Fruit fly (Drosophila melanogaster) whole organism, embryonic: ENCODE data around the gene CG33235.

Experiments
- BEAF-32 ChIP-seq: fragments of 200-800 bp; sonication (Bioruptor generic); optimal IDR thresholded peaks from 3 replicates; lab custom pipeline; 2017; ENCODE audit warnings: missing biosample characterization, missing genetic modification characterization, mild to moderate bottlenecking, moderate library complexity, missing genetic modification reagents
- BtbVII ChIP-seq: fragments of 200-800 bp; sonication (Bioruptor generic); optimal IDR thresholded peaks from 3 replicates; lab custom pipeline; 2017; ENCODE audit warnings: missing biosample characterization, mild to moderate bottlenecking, missing genetic modification characterization
- CG10274 ChIP-seq: fragments of 200-800 bp; sonication (Bioruptor generic); optimal IDR thresholded peaks from 3 replicates; lab custom pipeline; 2017; ENCODE audit warnings: missing biosample characterization, mild to moderate bottlenecking, missing genetic modification characterization
- CG11560 ChIP-seq: fragments of 200-800 bp; sonication (Bioruptor generic); IDR thresholded peaks from 3 replicates; pipeline ENCODE4 v1.3.6; 2022; ENCODE audit warnings: missing biosample characterization, missing genetic modification characterization
- CG13123 ChIP-seq: fragments of 200-800 bp; sonication (Bioruptor generic); optimal IDR thresholded peaks from 2 replicates; lab custom pipeline; 2016; ENCODE audit warnings: missing biosample characterization, missing genetic modification characterization
- CG14441 ChIP-seq: fragments of 200-800 bp; sonication (Bioruptor generic); IDR thresholded peaks from 2 replicates; pipeline ENCODE4 v1.3.6; 2022; ENCODE audit warnings: missing biosample characterization, missing genetic modification characterization
- CG14965 ChIP-seq: fragments of 200-800 bp; sonication (Bioruptor generic); optimal IDR thresholded peaks from 2 replicates; lab custom pipeline; 2016; ENCODE audit warnings: missing biosample characterization, missing genetic modification characterization, borderline replicate concordance
- CG1647 ChIP-seq: fragments of 200-800 bp; sonication (Bioruptor generic); optimal IDR thresholded peaks from 3 replicates; lab custom pipeline; 2016; ENCODE audit warnings: missing biosample characterization, missing genetic modification characterization
- CG17912 ChIP-seq: fragments of 200-800 bp; sonication (Bioruptor generic); optimal IDR thresholded peaks from 2 replicates; lab custom pipeline; 2018; ENCODE audit warnings: missing biosample characterization, mild to moderate bottlenecking, missing genetic modification characterization
- CG2712 ChIP-seq: fragments of 200-800 bp; optimal IDR thresholded peaks from 3 replicates; lab custom pipeline; 2019; ENCODE audit warnings: missing biosample characterization, mild to moderate bottlenecking, missing genetic modification characterization, moderate library complexity
- CG30431 ChIP-seq: fragments of 200-800 bp; sonication (Bioruptor generic); optimal IDR thresholded peaks from 2 replicates; lab custom pipeline; 2017; ENCODE audit warnings: missing biosample characterization, missing genetic modification characterization
- CG31441 ChIP-seq: fragments of 200-800 bp; sonication (Bioruptor generic); IDR thresholded peaks from 2 replicates; pipeline ENCODE4 v1.3.6; 2022; ENCODE audit warnings: missing biosample characterization, missing genetic modification characterization
- CG34376 ChIP-seq: fragments of 200-800 bp; sonication (Bioruptor generic); optimal IDR thresholded peaks from 2 replicates; lab custom pipeline; 2018; ENCODE audit warnings: missing biosample characterization, mild to moderate bottlenecking, missing genetic modification characterization
- CG42726 ChIP-seq: fragments of 200-800 bp; sonication (Bioruptor generic); IDR thresholded peaks from 2 replicates; pipeline ENCODE4 v1.3.6; 2022; ENCODE audit warnings: missing biosample characterization, missing genetic modification characterization; ENCODE audit not compliant: partially characterized antibody
- CG6654 ChIP-seq: fragments of 200-800 bp; sonication (Bioruptor generic); optimal IDR thresholded peaks from 2 replicates; lab custom pipeline; 2017; ENCODE audit warnings: missing biosample characterization, mild to moderate bottlenecking, missing genetic modification characterization
- CG6689 ChIP-seq: fragments of 200-800 bp; sonication (Bioruptor generic); IDR thresholded peaks from 2 replicates; pipeline ENCODE4 v1.3.6; 2022; ENCODE audit warnings: missing biosample characterization, missing genetic modification characterization
- CG8281 ChIP-seq: fragments of 200-800 bp; sonication (Bioruptor generic); optimal IDR thresholded peaks from 2 replicates; lab custom pipeline; 2018; ENCODE audit warnings: missing biosample characterization, mild to moderate bottlenecking, missing genetic modification characterization, moderate library complexity
- D19B ChIP-seq: fragments of 200-800 bp; sonication (Bioruptor generic); optimal IDR thresholded peaks from 2 replicates; lab custom pipeline; 2017; ENCODE audit warnings: missing biosample characterization, mild to moderate bottlenecking, missing genetic modification characterization
- Dll ChIP-seq: fragments of 200-800 bp; sonication (Bioruptor generic); IDR thresholded peaks from 4 replicates; pipeline ENCODE4 v1.3.6; 2022; ENCODE audit warnings: missing biosample characterization, missing genetic modification characterization; ENCODE audit not compliant: partially characterized antibody
- Ets65A ChIP-seq: fragments of 200-800 bp; sonication (Bioruptor generic); peaks from one replicate; lab custom pipeline; 2016; ENCODE audit warnings: missing biosample characterization, missing genetic modification characterization
- Kr ChIP-seq: fragments of 200-800 bp; sonication (Bioruptor generic); optimal IDR thresholded peaks from 2 replicates; lab custom pipeline; 2017; ENCODE audit warnings: missing biosample characterization, mild to moderate bottlenecking, missing genetic modification characterization
- Lim3 ChIP-seq: fragments of 200-800 bp; sonication (Bioruptor generic); IDR thresholded peaks from 2 replicates; pipeline ENCODE4 v1.3.6; 2022; ENCODE audit warnings: missing biosample characterization, missing genetic modification characterization
- Mes4 ChIP-seq: fragments of 200-800 bp; sonication (Bioruptor generic); optimal IDR thresholded peaks from 2 replicates; lab custom pipeline; 2016; ENCODE audit warnings: missing biosample characterization, missing genetic modification characterization
- Ptx1 ChIP-seq: fragments of 200-800 bp; sonication (Bioruptor generic); IDR thresholded peaks from 2 replicates; pipeline ENCODE4 v1.3.6; 2022; ENCODE audit warnings: missing biosample characterization, missing genetic modification characterization
- Ssrp ChIP-seq: fragments of 200-800 bp; sonication (Bioruptor generic); optimal IDR thresholded peaks from 2 replicates; lab custom pipeline; 2018; ENCODE audit warnings: missing biosample characterization, mild to moderate bottlenecking, missing genetic modification characterization, moderate library complexity
- ara ChIP-seq: fragments of 200-800 bp; sonication (Bioruptor generic); IDR thresholded peaks from 2 replicates; pipeline ENCODE4 v1.3.6; 2022; ENCODE audit warnings: missing biosample characterization, missing genetic modification characterization
- chn ChIP-seq: fragments of 200-800 bp; sonication (Bioruptor generic); optimal IDR thresholded peaks from 2 replicates; lab custom pipeline; 2016; ENCODE audit warnings: missing biosample characterization, missing genetic modification characterization
- ems ChIP-seq: fragments of 200-800 bp; sonication (Bioruptor generic); optimal IDR thresholded peaks from 3 replicates; lab custom pipeline; 2016; ENCODE audit warnings: missing biosample characterization, missing genetic modification characterization
- gcm2 ChIP-seq: fragments of 200-800 bp; sonication (Bioruptor generic); optimal IDR thresholded peaks from 2 replicates; lab custom pipeline; 2016; ENCODE audit warnings: missing biosample characterization, missing genetic modification characterization
- jigr1 ChIP-seq: fragments of 200-800 bp; sonication (Bioruptor generic); IDR thresholded peaks from 3 replicates; pipeline ENCODE4 v1.3.6; 2022; ENCODE audit warnings: missing biosample characterization, missing genetic modification characterization
- klu ChIP-seq: fragments of 200-800 bp; sonication (Bioruptor generic); IDR thresholded peaks from 2 replicates; pipeline ENCODE4 v1.3.6; 2022; ENCODE audit warnings: missing biosample characterization, missing genetic modification characterization
- mirr ChIP-seq: fragments of 200-800 bp; sonication (Bioruptor generic); optimal IDR thresholded peaks from 3 replicates; lab custom pipeline; 2018; ENCODE audit warnings: missing biosample characterization, mild to moderate bottlenecking, missing genetic modification characterization
- mld ChIP-seq: fragments of 200-800 bp; sonication (Bioruptor generic); IDR thresholded peaks from 3 replicates; pipeline ENCODE4 v1.3.6; 2022; ENCODE audit warnings: missing biosample characterization, missing genetic modification characterization; ENCODE audit not compliant: partially characterized antibody
- nmo ChIP-seq: fragments of 200-800 bp; sonication (Bioruptor generic); optimal IDR thresholded peaks from 2 replicates; lab custom pipeline; 2018; ENCODE audit warnings: missing biosample characterization, mild to moderate bottlenecking, missing genetic modification characterization, moderate library complexity
- nom ChIP-seq: fragments of 200-800 bp; sonication (Bioruptor generic); optimal IDR thresholded peaks from 2 replicates; lab custom pipeline; 2017; ENCODE audit warnings: missing biosample characterization, missing genetic modification characterization, mild to moderate bottlenecking, moderate library complexity, missing genetic modification reagents
- otp ChIP-seq: fragments of 200-800 bp; sonication (Bioruptor generic); IDR thresholded peaks from 3 replicates; pipeline ENCODE4, ENCODE4 v1.3.6; 2022; ENCODE audit warnings: missing biosample characterization, missing genetic modification characterization
- pan ChIP-seq, 4 experiments: fragments of >200 bp in 3 of 4; fragments of 200-800 bp in 1 of 4; sonication (Bioruptor generic) in 1 of 4; optimal IDR thresholded peaks in 3 of 4; IDR thresholded peaks in 1 of 4; 2 replicates each; pipeline versions ENCODE4 v1.3.6 to Lab custom; 2017 to 2022; ENCODE audit warnings: missing biosample characterization in 2 of 4, missing genetic modification characterization in 2 of 4, mixed read lengths in 1 of 4
- pzg ChIP-seq: fragments of 200-800 bp; sonication (Bioruptor generic); optimal IDR thresholded peaks from 3 replicates; lab custom pipeline; 2018; ENCODE audit warnings: missing biosample characterization, mild to moderate bottlenecking, missing genetic modification characterization, moderate library complexity
- repo ChIP-seq: fragments of 200-800 bp; sonication (Bioruptor generic); optimal IDR thresholded peaks from 2 replicates; lab custom pipeline; 2016; ENCODE audit warnings: missing biosample characterization, missing genetic modification characterization
- rib ChIP-seq: fragments of 200-800 bp; sonication (Bioruptor generic); IDR thresholded peaks from 2 replicates; pipeline ENCODE4 v1.3.6; 2022; ENCODE audit warnings: missing biosample characterization, missing genetic modification characterization
- row ChIP-seq: fragments of 200-800 bp; sonication (Bioruptor generic); IDR thresholded peaks from 3 replicates; pipeline ENCODE4 v1.3.6; 2022; ENCODE audit warnings: missing biosample characterization, missing genetic modification characterization
- scrt ChIP-seq: fragments of 200-800 bp; sonication (Bioruptor generic); optimal IDR thresholded peaks from 2 replicates; lab custom pipeline; 2018; ENCODE audit warnings: missing biosample characterization, mild to moderate bottlenecking, missing genetic modification characterization, moderate library complexity
- sd ChIP-seq: fragments of 200-800 bp; sonication (Bioruptor generic); optimal IDR thresholded peaks from 3 replicates; lab custom pipeline; 2018; ENCODE audit warnings: missing biosample characterization, mild to moderate bottlenecking, missing genetic modification characterization, moderate library complexity
- sens ChIP-seq: fragments of 200-800 bp; sonication (Bioruptor generic); peaks from one replicate; lab custom pipeline; 2016; ENCODE audit warnings: missing biosample characterization, missing genetic modification characterization
- slou ChIP-seq: fragments of 200-800 bp; sonication (Bioruptor generic); optimal IDR thresholded peaks from 3 replicates; lab custom pipeline; 2016; ENCODE audit warnings: missing biosample characterization, missing genetic modification characterization
- tna ChIP-seq: fragments of 200-800 bp; sonication (Bioruptor generic); IDR thresholded peaks from 2 replicates; pipeline ENCODE4 v1.3.6; 2022; ENCODE audit warnings: missing biosample characterization, missing genetic modification characterization; ENCODE audit not compliant: partially characterized antibody

The CG33235 gene

dm6 chrX:11483297-11483696 is 8.1 kb downstream of the CG33235 start, which contains the start of gene Uba5 (continued):
- TF ChIP-seq Ssrp (tag; lab: Kevin White, UChicago): no peak
- TF ChIP-seq gcm2: no peak
- TF ChIP-seq CG2712 (tag; lab: Kevin White, UChicago): peak; percentile 5
- TF ChIP-seq CG14441 (GFP tag; lab: Robert Waterston, UW): no peak
- TF ChIP-seq pzg (GFP tag; lab: Kevin White, UChicago): peak; percentile 90
- no peak for TF ChIP-seq rib (GFP tag; lab: Robert Waterston, UW)
- no peak for TF ChIP-seq repo (GFP tag; lab: Kevin White, UChicago)

dm6 chrX:11476758-11477157 is 14.6 kb downstream of the CG33235 start, which contains the start of gene Cyp4g15:
Gene Cyp4g15, plus strand, starts transcription at chrX:11477058.
- TF ChIP-seq Mes4 (GFP tag; lab: Kevin White, UChicago): no peak
- no peak for TF ChIP-seq mld (GFP tag; lab: Robert Waterston, UW)
- no peak for TF ChIP-seq Lim3 (GFP tag; lab: Robert Waterston, UW)
- TF ChIP-seq tna (GFP tag; lab: Robert Waterston, UW): no peak
- TF ChIP-seq row (GFP tag; lab: Robert Waterston, UW): 0 out of 3 replicates have a peak, but pooled peaks have one; percentile 15
- no peak for TF ChIP-seq CG11560 (tag; lab: Robert Waterston, UW)
- no peak for TF ChIP-seq sd (tag; lab: Kevin White, UChicago)
- TF ChIP-seq Ets65A (GFP tag; lab: Kevin White, UChicago): peak; percentile 78
- TF ChIP-seq sens: peak; percentile 73
- TF ChIP-seq, all 482 proteins: peak for 3

dm6 chrX:11468304-11468703 is 23.1 kb downstream of the CG33235 start:
- TF ChIP-seq slou (GFP tag; lab: Kevin White, UChicago) (no peak), Kr (GFP tag; lab: Kevin White, UChicago) (no peak), row (GFP tag; lab: Robert Waterston, UW) (peak; percentile 59; the same call in 2 of the 3 replicates), CG8281 (no peak), klu (GFP tag; lab: Robert Waterston, UW) (no peak), CG14965 (GFP tag; lab: Kevin White, UChicago) (no peak), CG17912 (GFP tag; lab: Kevin White, UChicago) (no peak), ara (no peak), pan (optimal IDR thresholded peaks at IDR 0.05; lab: Kevin White, UChicago) (no peak), pan (GFP tag; optimal IDR thresholded peaks at IDR 0.05 in 1 of 2, IDR thresholded peaks at IDR 0.05 in 1 of 2) (peak in 1 of 2 experiments; percentile 58), jigr1 (GFP tag; lab: Robert Waterston, UW) (no peak), ems (no peak), Ptx1 (GFP tag; lab: Robert Waterston, UW) (peak; percentile 60), CG6654 (no peak), chn (no peak), D19B (GFP tag; lab: Kevin White, UChicago) (no peak), CG34376 (GFP tag; lab: Kevin White, UChicago) (no peak), CG31441 (GFP tag; lab: Robert Waterston, UW) (0 out of 2 replicates have a peak, but pooled peaks have one; percentile 18), CG6689 (GFP tag; lab: Robert Waterston, UW) (peak; percentile 50), CG10274 (GFP tag; lab: Kevin White, UChicago) (no peak), otp (0 out of 3 replicates have a peak, but pooled peaks have one; percentile 24), CG42726 (GFP tag; lab: Robert Waterston, UW) (no peak), Dll (GFP tag; lab: Robert Waterston, UW) (peak; percentile 55; the same call in 2 of the 4 replicates), mirr (GFP tag; lab: Kevin White, UChicago) (no peak), rib (GFP tag; lab: Robert Waterston, UW) (0 out of 2 replicates have a peak, but pooled peaks have one; percentile 24), CG30431 (no peak), BEAF-32 (GFP tag; lab: Kevin White, UChicago) (peak; percentile 40), CG1647 (GFP tag; lab: Kevin White, UChicago) (no peak), scrt (GFP tag; lab: Kevin White, UChicago) (no peak), CG13123 (GFP tag; lab: Kevin White, UChicago) (no peak), nmo (GFP tag; lab: Kevin White, UChicago) (no peak), nom (GFP tag; lab: Kevin White, UChicago) (no peak), BtbVII (GFP tag; lab: Kevin White, UChicago) (no peak)
